Worm (Caenorhabditis elegans) whole organism, L1 larva: ENCODE measurements around the gene srt-31.

Experiments
- C34B4.2 ChIP-seq: sonication (generic microtip); optimal IDR thresholded peaks from 2 replicates; lab custom pipeline; 2017; ENCODE audit warnings: mild to moderate bottlenecking, missing genetic modification characterization, missing compliant biosample characterization
- F16B12.6 ChIP-seq: fragments of 150-350 bp; optimal IDR thresholded peaks from 2 replicates; lab custom pipeline; 2014; ENCODE audit warnings: missing biosample characterization, missing genetic modification characterization
- Y116A8C.19 ChIP-seq: sonication (generic microtip); optimal IDR thresholded peaks from 2 replicates; lab custom pipeline; 2016; ENCODE audit warnings: missing compliant biosample characterization, missing genetic modification characterization, borderline replicate concordance
- alr-1 ChIP-seq: fragments of 200-800 bp; sonication (Bioruptor generic); optimal IDR thresholded peaks from 2 replicates; lab custom pipeline; 2018; ENCODE audit warnings: borderline replicate concordance, mild to moderate bottlenecking, missing genetic modification characterization, missing compliant biosample characterization
- aly-2 ChIP-seq: fragments of 150-350 bp; optimal IDR thresholded peaks from 2 replicates; lab custom pipeline; 2014; ENCODE audit warnings: missing biosample characterization, missing genetic modification characterization
- ama-1 ChIP-seq: fragments of 150-350 bp; optimal IDR thresholded peaks from 2 replicates; lab custom pipeline; 2014
- blmp-1 ChIP-seq: fragments of 150-350 bp; optimal IDR thresholded peaks from 2 replicates; lab custom pipeline; 2014; ENCODE audit warnings: missing biosample characterization, missing genetic modification characterization
- ceh-63 ChIP-seq: fragments of 200-800 bp; sonication (Bioruptor generic); optimal IDR thresholded peaks from 2 replicates; lab custom pipeline; 2018; ENCODE audit warnings: mild to moderate bottlenecking, missing genetic modification characterization, missing compliant biosample characterization
- ceh-8 ChIP-seq: fragments of 200-800 bp; sonication (Bioruptor generic); optimal IDR thresholded peaks from 2 replicates; lab custom pipeline; 2018; ENCODE audit warnings: mild to moderate bottlenecking, missing genetic modification characterization, moderate library complexity, missing compliant biosample characterization
- dpl-1 ChIP-seq, 3 experiments: fragments of 150-350 bp in 2 of 3; sonication (generic microtip) in 1 of 3; optimal IDR thresholded peaks; 2 replicates each; lab custom pipeline; 2014 to 2017; ENCODE audit warnings: missing biosample characterization in 3 of 3, missing genetic modification characterization in 3 of 3, missing genetic modification reagents in 3 of 3
- dsc-1 ChIP-seq: sonication (generic microtip); optimal IDR thresholded peaks from 2 replicates; lab custom pipeline; 2016; ENCODE audit warnings: mild to moderate bottlenecking, missing genetic modification characterization, missing compliant biosample characterization
- efl-1 ChIP-seq, 4 experiments: fragments of 150-350 bp; optimal IDR thresholded peaks in 3 of 4; peaks in 1 of 4; 1 replicate in 1 of 4; 2 replicates in 3 of 4; lab custom pipeline; 2014; ENCODE audit warnings: missing biosample characterization in 2 of 4, missing genetic modification characterization in 2 of 4, missing genetic modification reagents in 2 of 4
- egl-13 ChIP-seq: sonication (generic microtip); optimal IDR thresholded peaks from 2 replicates; lab custom pipeline; 2016; ENCODE audit warnings: missing genotype, missing genetic modification reagents, missing genetic modification characterization, missing compliant biosample characterization
- elt-2 ChIP-seq: sonication (generic microtip); optimal IDR thresholded peaks from 2 replicates; lab custom pipeline; 2016; ENCODE audit warnings: missing genetic modification characterization, mild to moderate bottlenecking, inconsistent platforms, missing compliant biosample characterization, missing genetic modification reagents
- elt-3 ChIP-seq, 6 experiments: fragments of 150-350 bp in 1 of 6; sonication (generic microtip); optimal IDR thresholded peaks; 2 replicates each; lab custom pipeline; 2017 to 2018; ENCODE audit warnings: missing biosample characterization in 6 of 6, missing genetic modification characterization in 6 of 6, inconsistent platforms in 1 of 6
- ets-5 ChIP-seq: fragments of 200-800 bp; sonication (Bioruptor generic); IDR thresholded peaks from 2 replicates; pipeline ENCODE4 v1.3.6; 2022; ENCODE audit warnings: missing genetic modification characterization, missing compliant biosample characterization
- fkh-4 ChIP-seq: sonication (generic microtip); optimal IDR thresholded peaks from 2 replicates; lab custom pipeline; 2016; ENCODE audit warnings: missing compliant biosample characterization, missing genetic modification characterization, borderline replicate concordance
- fos-1 ChIP-seq: fragments of 150-350 bp; optimal IDR thresholded peaks from 2 replicates; lab custom pipeline; 2014; ENCODE audit warnings: missing biosample characterization, missing genetic modification characterization
- grh-1 ChIP-seq: fragments of 200-800 bp; sonication (Bioruptor generic); IDR thresholded peaks from 2 replicates; pipeline ENCODE4 v1.3.6; 2022; ENCODE audit warnings: missing genetic modification reagents, missing genetic modification characterization, missing compliant biosample characterization
- hlh-17 ChIP-seq: fragments of 200-800 bp; sonication (Bioruptor generic); optimal IDR thresholded peaks from 2 replicates; lab custom pipeline; 2018; ENCODE audit warnings: missing genetic modification characterization, mild to moderate bottlenecking, missing compliant biosample characterization, moderate library complexity, borderline replicate concordance
- hpl-2 ChIP-seq: fragments of 150-350 bp; optimal IDR thresholded peaks from 2 replicates; lab custom pipeline; 2014; ENCODE audit warnings: missing biosample characterization, missing genetic modification reagents, missing genetic modification characterization
- jun-1 ChIP-seq: fragments of 150-350 bp; optimal IDR thresholded peaks from 2 replicates; lab custom pipeline; 2014; ENCODE audit warnings: missing biosample characterization, missing genetic modification reagents, missing genetic modification characterization
- lin-13 ChIP-seq: fragments of 150-350 bp; optimal IDR thresholded peaks from 2 replicates; lab custom pipeline; 2014; ENCODE audit warnings: missing biosample characterization, missing genetic modification reagents, missing genetic modification characterization
- lin-14 ChIP-seq: fragments of 200-800 bp; sonication (Bioruptor generic); optimal IDR thresholded peaks from 2 replicates; lab custom pipeline; 2018; ENCODE audit warnings: mild to moderate bottlenecking, missing genetic modification characterization, moderate library complexity, missing compliant biosample characterization
- lin-15B ChIP-seq: fragments of 150-350 bp; sonication (generic microtip); optimal IDR thresholded peaks from 3 replicates; lab custom pipeline; 2014; ENCODE audit warnings: missing biosample characterization, missing genetic modification characterization
- lin-35 ChIP-seq, 2 experiments: fragments of 150-350 bp; optimal IDR thresholded peaks; 2 replicates each; lab custom pipeline; 2014; ENCODE audit warnings: missing biosample characterization in 2 of 2, missing genetic modification characterization in 2 of 2, missing genetic modification reagents in 2 of 2
- lsy-2 ChIP-seq, 2 experiments: fragments of 150-350 bp; optimal IDR thresholded peaks; 2 replicates each; lab custom pipeline; 2014; ENCODE audit warnings: missing biosample characterization in 2 of 2, missing genetic modification characterization in 2 of 2
- mab-9 ChIP-seq: fragments of 200-800 bp; sonication (Bioruptor generic); IDR thresholded peaks from 2 replicates; pipeline ENCODE4 v1.3.6; 2022; ENCODE audit warnings: missing genetic modification reagents, missing genetic modification characterization, missing compliant biosample characterization
- mdl-1 ChIP-seq, 2 experiments: fragments of 150-350 bp; optimal IDR thresholded peaks; 2 replicates each; lab custom pipeline; 2014 to 2017; ENCODE audit warnings: missing biosample characterization in 2 of 2, missing genetic modification characterization in 2 of 2, inconsistent platforms in 1 of 2
- mef-2 ChIP-seq: fragments of 150-350 bp; optimal IDR thresholded peaks from 2 replicates; lab custom pipeline; 2014; ENCODE audit warnings: missing biosample characterization, missing genetic modification characterization
- nhr-19 ChIP-seq: fragments of 200-800 bp; sonication (Bioruptor generic); conservative IDR thresholded peaks from 2 replicates; pipeline ENCODE4 v1.3.6; 2022; ENCODE audit warnings: missing genetic modification characterization, missing compliant biosample characterization
- nhr-47 ChIP-seq: sonication (generic microtip); optimal IDR thresholded peaks from 2 replicates; lab custom pipeline; 2016; ENCODE audit warnings: mild to moderate bottlenecking, missing genetic modification characterization, moderate library complexity, missing compliant biosample characterization
- nhr-71 ChIP-seq: sonication (generic microtip); optimal IDR thresholded peaks from 2 replicates; lab custom pipeline; 2016; ENCODE audit warnings: mild to moderate bottlenecking, missing genetic modification characterization, moderate library complexity, missing compliant biosample characterization
- nhr-76 ChIP-seq: sonication (generic microtip); optimal IDR thresholded peaks from 2 replicates; lab custom pipeline; 2017; ENCODE audit warnings: missing biosample characterization, missing genetic modification characterization
- nhr-77 ChIP-seq: fragments of 150-350 bp; optimal IDR thresholded peaks from 2 replicates; lab custom pipeline; 2014; ENCODE audit warnings: missing biosample characterization, missing genetic modification characterization
- nhr-84 ChIP-seq: sonication (generic microtip); optimal IDR thresholded peaks from 2 replicates; lab custom pipeline; 2017; ENCODE audit warnings: missing biosample characterization, missing genetic modification characterization
- pax-3 ChIP-seq: fragments of 200-800 bp; sonication (Bioruptor generic); optimal IDR thresholded peaks from 2 replicates; lab custom pipeline; 2018; ENCODE audit warnings: mild to moderate bottlenecking, missing genetic modification characterization, moderate library complexity, missing compliant biosample characterization
- pqm-1 ChIP-seq: sonication (generic microtip); optimal IDR thresholded peaks from 3 replicates; lab custom pipeline; 2017; ENCODE audit warnings: missing biosample characterization, missing genetic modification characterization
- rnt-1 ChIP-seq: sonication (generic microtip); optimal IDR thresholded peaks from 2 replicates; lab custom pipeline; 2016; ENCODE audit warnings: mild to moderate bottlenecking, missing genetic modification characterization, moderate library complexity, missing compliant biosample characterization
- snpc-4 ChIP-seq: fragments of 150-350 bp; optimal IDR thresholded peaks from 2 replicates; lab custom pipeline; 2014; ENCODE audit warnings: missing biosample characterization, missing genetic modification characterization
- snu-23 ChIP-seq: sonication (generic microtip); optimal IDR thresholded peaks from 2 replicates; lab custom pipeline; 2016; ENCODE audit warnings: missing genetic modification characterization, missing compliant biosample characterization
- sox-4 ChIP-seq: sonication (generic microtip); optimal IDR thresholded peaks from 2 replicates; lab custom pipeline; 2016; ENCODE audit warnings: missing genetic modification characterization, missing compliant biosample characterization
- sptf-1 ChIP-seq: fragments of 150-350 bp; optimal IDR thresholded peaks from 2 replicates; lab custom pipeline; 2014; ENCODE audit warnings: missing biosample characterization, missing genetic modification characterization
- tbx-2 ChIP-seq: sonication (generic microtip); optimal IDR thresholded peaks from 2 replicates; lab custom pipeline; 2016; ENCODE audit warnings: missing genetic modification characterization, missing compliant biosample characterization
- tlp-1 ChIP-seq: fragments of 150-350 bp; optimal IDR thresholded peaks from 2 replicates; lab custom pipeline; 2014; ENCODE audit warnings: missing biosample characterization, missing genetic modification characterization
- xbp-1 ChIP-seq: sonication (generic microtip); optimal IDR thresholded peaks from 2 replicates; lab custom pipeline; 2016; ENCODE audit warnings: missing genetic modification characterization, missing compliant biosample characterization
- zag-1 ChIP-seq: fragments of 150-350 bp; optimal IDR thresholded peaks from 2 replicates; lab custom pipeline; 2014; ENCODE audit warnings: missing biosample characterization, missing genetic modification characterization
- zip-4 ChIP-seq: fragments of 200-800 bp; sonication (Bioruptor generic); optimal IDR thresholded peaks from 2 replicates; lab custom pipeline; 2018; ENCODE audit warnings: mild to moderate bottlenecking, missing genetic modification characterization, moderate library complexity, missing compliant biosample characterization

The srt-31 gene

ce11 chrV:489320-489719 lies 16.6 kb downstream of the srt-31 start, which contains the start of gene nhr-106:
Gene nhr-106 (plus strand): TSS chrV:489620.
- no peak for TF ChIP-seq dsc-1
- no peak for TF ChIP-seq hlh-17 (GFP tag; lab: Kevin White, UChicago)
- no peak for TF ChIP-seq mef-2 (tag; lab: Kevin White, UChicago)
- no peak for TF ChIP-seq xbp-1 (tag; lab: Kevin White, UChicago)
- TF ChIP-seq lin-15B (tag; lab: Kevin White, UChicago), result no peak
- TF ChIP-seq egl-13 (tag; lab: Kevin White, UChicago), result no peak
- TF ChIP-seq C34B4.2 (tag; lab: Kevin White, UChicago), result no peak
- TF ChIP-seq nhr-76, result no peak
- TF ChIP-seq ama-1 (lab: Kevin White, UChicago), result no peak
- TF ChIP-seq jun-1 (tag; lab: Kevin White, UChicago), result no peak
- TF ChIP-seq grh-1, result no peak
- no peak for TF ChIP-seq zip-4
- no peak for TF ChIP-seq sptf-1 (tag; lab: Kevin White, UChicago)

- no peak for TF ChIP-seq nhr-77 (tag; lab: Kevin White, UChicago)
- no peak for TF ChIP-seq grh-1
- TF ChIP-seq mdl-1 (tag; optimal IDR thresholded peaks at IDR 0.05; lab: Kevin White, UChicago), result no peak
- TF ChIP-seq mab-9, result no peak
- TF ChIP-seq elt-2 (tag; lab: Kevin White, UChicago), result no peak
- no peak for TF ChIP-seq lsy-2 (tag; optimal IDR thresholded peaks at IDR 0.05; lab: Kevin White, UChicago)
- no peak for TF ChIP-seq nhr-47
- TF ChIP-seq aly-2, result no peak
- TF ChIP-seq jun-1 (tag; lab: Kevin White, UChicago), result no peak
- no peak for TF ChIP-seq snpc-4 (tag; lab: Kevin White, UChicago)
- TF ChIP-seq, all 84 proteins: peak for 0
These were observed 18.7 kb downstream of the srt-31 start, which contains the start of gene str-196 for ce11 chrV:491432-491831. Gene str-196 (plus strand): TSS chrV:491732.

- TF ChIP-seq tbx-2 (peak; percentile 6), sptf-1 (tag; lab: Kevin White, UChicago) (no peak), dpl-1 (GFP tag; optimal IDR thresholded peaks at IDR 0.05; lab: Kevin White, UChicago) (no peak), fos-1 (tag; lab: Kevin White, UChicago) (no peak), lin-13 (GFP tag; lab: Kevin White, UChicago) (no peak), egl-13 (tag; lab: Kevin White, UChicago) (no peak), elt-3 (tag; optimal IDR thresholded peaks at IDR 0.05; lab: Kevin White, UChicago) (peak in 2 of 6 experiments; percentile 27 to 55), alr-1 (tag; lab: Kevin White, UChicago) (no peak), lin-14 (GFP tag; lab: Kevin White, UChicago) (no peak), mdl-1 (tag; optimal IDR thresholded peaks at IDR 0.05; lab: Kevin White, UChicago) (peak in 1 of 2 experiments; percentile 30), blmp-1 (peak; percentile 51), tlp-1 (no peak), hpl-2 (GFP tag; lab: Kevin White, UChicago) (no peak), nhr-76 (no peak), sox-4 (no peak), hlh-17 (GFP tag; lab: Kevin White, UChicago) (no peak), F16B12.6 (tag; lab: Kevin White, UChicago) (no peak), snpc-4 (tag; lab: Kevin White, UChicago) (no peak), lin-35 (GFP tag; optimal IDR thresholded peaks at IDR 0.05; lab: Kevin White, UChicago) (peak in 1 of 2 experiments; percentile 60), nhr-47 (no peak), nhr-84 (tag; lab: Kevin White, UChicago) (no peak), snu-23 (GFP tag; lab: Kevin White, UChicago) (peak; percentile 38), nhr-71 (tag; lab: Kevin White, UChicago) (peak; percentile 29), rnt-1 (tag; lab: Kevin White, UChicago) (no peak), fkh-4 (no peak), efl-1 (optimal IDR thresholded peaks at IDR 0.05; lab: Kevin White, UChicago) (no peak), efl-1 (GFP tag; optimal IDR thresholded peaks at IDR 0.05 in 1 of 2; lab: Kevin White, UChicago) (peak in 1 of 2 experiments; percentile 61), pax-3 (no peak), ets-5 (GFP tag; lab: Robert Waterston, UW) (no peak), pqm-1 (tag; lab: Kevin White, UChicago) (no peak), grh-1 (no peak), zag-1 (tag; lab: Kevin White, UChicago) (no peak), ceh-63 (GFP tag; lab: Kevin White, UChicago) (no peak), nhr-19 (GFP tag; lab: Robert Waterston, UW) (no peak), Y116A8C.19 (tag; lab: Kevin White, UChicago) (no peak), ceh-8 (no peak)
These were observed 21.6 kb downstream of the srt-31 start, which contains the start of gene nhr-131 for ce11 chrV:494284-494683. Gene nhr-131 (plus strand): TSS chrV:494370.
